Worm (Caenorhabditis elegans) whole organism, L4/young adult: ENCODE data around the gene C10A4.4.
"Not testable (repeated sequence)": the region's sequence is repeated elsewhere in the genome, so short reads cannot be mapped to it uniquely, and the experiment has no call there.

Source experiments
- W03F9.2 ChIP-seq: fragments of 150-350 bp; optimal IDR thresholded peaks from 2 replicates; lab custom pipeline; 2014; ENCODE audit warnings: missing biosample characterization, missing genetic modification characterization
- dao-5 ChIP-seq: sonication (generic microtip); optimal IDR thresholded peaks from 2 replicates; lab custom pipeline; 2016; ENCODE audit warnings: missing genotype, missing genetic modification characterization, moderate library complexity, missing compliant biosample characterization
- him-1 ChIP-seq: sonication (generic microtip); optimal IDR thresholded peaks from 2 replicates; lab custom pipeline; 2016; ENCODE audit warnings: missing genotype, missing genetic modification reagents, missing genetic modification characterization, missing compliant biosample characterization

Gene C10A4.4

ce11 chrX:7400788-7401187, at the start of gene C10A4.4:
Gene C10A4.4 (plus strand): TSS chrX:7401088.
- TF ChIP-seq W03F9.2 (tag; lab: Kevin White, UChicago): no peak
- TF ChIP-seq him-1 (tag; lab: Kevin White, UChicago): no peak
- no peak for TF ChIP-seq dao-5 (tag; lab: Kevin White, UChicago)

- TF ChIP-seq W03F9.2, dao-5, him-1 (tag; lab: Kevin White, UChicago): not testable (repeated sequence)
Measured at ce11 chrX:7365267-7365666, 35.6 kb upstream of the C10A4.4 start, which contains the start of gene C56G3.2. Gene C56G3.2 (plus strand): TSS chrX:7365567.

- TF ChIP-seq him-1 (tag; lab: Kevin White, UChicago) (no peak), dao-5 (tag; lab: Kevin White, UChicago) (no peak)
Measured at ce11 chrX:7369770-7370169, 31.1 kb upstream of the C10A4.4 start.

DNA sequence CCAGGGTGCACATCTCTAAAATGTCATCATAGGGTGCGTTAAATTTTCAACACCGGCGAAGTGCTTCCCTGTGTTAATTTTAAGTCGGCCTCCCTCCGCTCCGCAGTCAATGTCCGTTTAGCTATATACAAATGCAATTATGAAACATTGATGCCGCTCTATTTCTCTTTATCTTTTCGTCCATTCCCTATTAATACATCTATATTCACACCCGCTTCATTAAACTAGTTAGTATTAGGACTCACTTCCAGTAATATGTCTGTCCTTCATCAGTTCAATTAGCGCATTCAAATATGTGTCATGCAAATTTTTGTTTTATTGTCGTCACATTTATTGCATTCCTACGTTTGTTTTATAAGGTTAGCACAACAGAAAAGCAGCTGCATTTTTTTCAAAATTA, 28.9 kb upstream of the C10A4.4 start:
- TF ChIP-seq dao-5 (tag; lab: Kevin White, UChicago): no peak
- no peak for TF ChIP-seq him-1 (tag; lab: Kevin White, UChicago)
- TF ChIP-seq W03F9.2 (tag; lab: Kevin White, UChicago): no peak

DNA sequence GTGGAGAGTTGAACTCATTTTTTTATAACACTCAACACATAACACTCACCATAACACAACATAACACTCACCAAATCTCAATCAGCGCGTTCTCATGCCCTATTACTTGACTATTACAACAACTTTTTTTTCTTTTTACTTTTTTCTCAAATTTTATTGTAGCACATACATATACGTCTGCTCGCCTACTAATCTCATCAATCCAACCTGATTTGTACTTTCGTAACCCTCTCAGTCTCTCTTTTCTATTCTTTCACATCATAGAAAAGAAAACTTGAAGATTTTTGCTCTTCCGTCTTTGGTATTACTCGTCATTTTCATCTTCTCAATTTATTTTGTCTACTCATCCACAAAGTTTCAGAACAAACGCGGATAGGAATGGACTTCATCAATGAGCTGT, 23.9 kb upstream of the C10A4.4 start, which contains the start of gene npr-8:
npr-8 (plus strand) TSS at position 362 of the 400 bp plus-strand sequence.
- no peak for TF ChIP-seq W03F9.2 (tag; lab: Kevin White, UChicago)
- TF ChIP-seq dao-5 (tag; lab: Kevin White, UChicago): no peak
- TF ChIP-seq him-1 (tag; lab: Kevin White, UChicago): no peak

- TF ChIP-seq dao-5 (tag; lab: Kevin White, UChicago) (no peak), W03F9.2 (tag; lab: Kevin White, UChicago) (no peak), him-1 (tag; lab: Kevin White, UChicago) (no peak)
Measured at ce11 chrX:7378608-7379007, 22.3 kb upstream of the C10A4.4 start.

DNA sequence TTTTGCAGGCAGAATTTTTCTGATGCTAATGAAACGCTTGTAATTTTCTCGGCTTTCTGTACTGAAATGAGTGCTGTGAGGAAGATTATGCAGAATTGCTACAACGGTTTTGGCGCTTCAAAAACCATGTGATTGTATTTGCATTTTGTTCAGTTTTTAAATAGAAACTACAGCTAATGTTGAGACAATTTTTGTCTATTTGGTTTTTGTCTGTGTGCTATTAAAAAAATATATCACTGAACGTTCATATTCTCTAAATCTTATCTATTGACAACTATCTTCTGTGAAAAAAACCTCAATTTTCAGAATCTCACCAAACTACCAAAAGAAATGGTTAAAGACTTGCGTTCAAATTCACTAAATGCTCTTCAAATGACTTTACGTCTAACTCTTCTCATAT, 10.6 kb upstream of the C10A4.4 start, which contains the start of gene C10A4.6:
C10A4.6 (plus strand) TSS at position 301 of the 400 bp plus-strand sequence.
- no peak for TF ChIP-seq W03F9.2 (tag; lab: Kevin White, UChicago)
- no peak for TF ChIP-seq dao-5 (tag; lab: Kevin White, UChicago)
- TF ChIP-seq him-1 (tag; lab: Kevin White, UChicago): no peak

DNA sequence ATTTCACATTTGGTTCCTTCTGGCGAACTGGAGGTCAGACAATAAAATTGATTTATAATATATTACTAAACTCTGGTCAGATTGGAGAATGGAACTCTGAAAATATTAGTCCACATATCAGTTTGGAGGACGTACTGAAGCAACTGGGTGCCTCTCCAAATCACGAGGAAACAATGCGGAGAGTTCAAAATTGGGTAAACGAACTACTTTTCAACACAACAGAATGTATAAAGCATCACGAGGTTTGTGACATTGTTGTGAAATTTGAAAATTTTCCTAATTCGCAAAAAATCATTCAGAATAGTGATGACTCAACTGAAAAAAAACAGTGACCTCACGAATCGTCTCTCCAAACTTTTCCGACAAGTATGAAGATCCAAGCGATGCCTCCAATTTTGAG, 7.7 kb upstream of the C10A4.4 start, which contains the start of gene gad-2:
gad-2 (plus strand) TSS at position 301 of the 400 bp plus-strand sequence.
- TF ChIP-seq him-1 (tag; lab: Kevin White, UChicago) (no peak), W03F9.2 (tag; lab: Kevin White, UChicago) (no peak), dao-5 (tag; lab: Kevin White, UChicago) (no peak)

DNA sequence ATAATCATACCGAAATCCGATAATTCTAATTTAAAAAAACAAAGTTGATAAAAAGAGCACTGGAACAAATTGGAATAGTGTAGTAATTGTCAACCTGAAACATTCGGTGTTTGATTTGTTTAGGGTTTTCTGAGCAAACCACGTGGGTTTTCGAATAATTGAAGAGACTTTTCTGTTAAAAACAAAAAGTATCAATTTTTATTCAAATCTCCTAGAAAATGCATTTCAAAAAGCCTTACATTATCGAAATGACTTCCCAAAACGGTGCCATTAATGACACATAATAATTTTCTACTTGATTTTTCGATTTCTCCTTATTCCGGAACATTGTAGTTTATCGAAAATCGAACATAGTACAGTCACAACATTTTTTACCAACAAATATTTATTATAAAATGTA, 3.0 kb upstream of the C10A4.4 start, which contains the start of gene C10A4.13:
C10A4.13 (minus strand) TSS at position 101 of the 400 bp plus-strand sequence.
- TF ChIP-seq him-1 (tag; lab: Kevin White, UChicago) (no peak), dao-5 (tag; lab: Kevin White, UChicago) (no peak), W03F9.2 (tag; lab: Kevin White, UChicago) (no peak)

DNA sequence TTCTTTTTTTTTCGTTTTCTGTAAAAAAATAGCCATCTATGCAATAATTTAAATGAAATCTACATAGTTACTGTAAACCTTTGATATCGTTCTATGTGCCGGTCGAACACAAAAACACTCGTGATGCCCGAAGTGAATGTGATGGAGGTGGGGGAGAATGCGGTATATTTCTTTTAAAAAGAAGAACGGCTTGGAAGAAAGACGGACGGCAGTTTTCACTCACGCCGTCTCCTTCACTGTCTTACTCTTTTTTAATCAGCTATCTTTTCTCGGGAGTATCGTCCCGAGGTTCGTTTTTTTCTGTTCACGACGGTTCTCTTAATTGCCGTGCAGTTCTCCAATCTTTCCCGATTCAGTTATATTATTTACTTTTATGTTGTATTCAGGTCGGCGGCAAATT, 2.3 kb upstream of the C10A4.4 start, which contains the start of gene C10A4.10:
C10A4.10 (plus strand) TSS at position 301 of the 400 bp plus-strand sequence.
- no peak for TF ChIP-seq W03F9.2 (tag; lab: Kevin White, UChicago)
- no peak for TF ChIP-seq him-1 (tag; lab: Kevin White, UChicago)
- TF ChIP-seq dao-5 (tag; lab: Kevin White, UChicago): no peak

DNA sequence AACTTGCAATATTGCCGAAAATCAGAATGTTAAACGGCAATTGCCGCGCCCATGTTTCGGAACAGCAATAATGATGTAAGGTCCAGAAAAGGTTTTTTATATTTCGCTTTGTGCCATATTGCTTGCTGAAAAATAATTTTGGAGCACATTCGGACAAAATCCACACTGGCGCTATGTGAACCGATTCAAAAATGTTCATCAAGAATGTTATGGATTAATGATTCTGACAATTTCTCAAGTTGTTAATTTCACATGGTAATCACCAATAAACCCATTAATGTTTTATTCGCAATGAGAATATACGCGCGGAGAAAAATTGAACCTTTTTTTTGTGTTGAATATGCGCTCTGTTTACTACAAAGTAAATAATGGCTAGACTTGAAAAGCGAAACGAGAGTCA, 3.7 kb downstream of the C10A4.4 start:
- TF ChIP-seq W03F9.2 (tag; lab: Kevin White, UChicago) (no peak), dao-5 (tag; lab: Kevin White, UChicago) (no peak), him-1 (tag; lab: Kevin White, UChicago) (no peak)

ce11 chrX:7405393-7405792, 4.5 kb downstream of the C10A4.4 start, which contains the start of gene C10A4.3:
Gene C10A4.3 (plus strand): TSS chrX:7405693.
- TF ChIP-seq him-1 (tag; lab: Kevin White, UChicago) (no peak), dao-5 (tag; lab: Kevin White, UChicago) (no peak), W03F9.2 (tag; lab: Kevin White, UChicago) (no peak)

ce11 chrX:7407749-7408148, 6.9 kb downstream of the C10A4.4 start:
- TF ChIP-seq him-1 (tag; lab: Kevin White, UChicago): no peak
- TF ChIP-seq dao-5 (tag; lab: Kevin White, UChicago): no peak
- no peak for TF ChIP-seq W03F9.2 (tag; lab: Kevin White, UChicago)

ce11 chrX:7409030-7409429, 8.1 kb downstream of the C10A4.4 start:
- TF ChIP-seq W03F9.2 (tag; lab: Kevin White, UChicago): no peak
- TF ChIP-seq dao-5 (tag; lab: Kevin White, UChicago): no peak
- TF ChIP-seq him-1 (tag; lab: Kevin White, UChicago): no peak
